Fruit fly (Drosophila melanogaster) whole organism, embryonic: ENCODE results near the gene Uggt.

Source experiments
- Bgb ChIP-seq: fragments of 200-800 bp; sonication (Bioruptor generic); IDR thresholded peaks from 2 replicates; pipeline ENCODE4 v1.3.6; 2022; ENCODE audit warnings: missing biosample characterization, missing genetic modification characterization; ENCODE audit not compliant: partially characterized antibody
- Bteb2 ChIP-seq: fragments of 200-800 bp; sonication (Bioruptor generic); optimal IDR thresholded peaks from 2 replicates; lab custom pipeline; 2016; ENCODE audit warnings: missing biosample characterization, missing genetic modification characterization
- CG10565 ChIP-seq: fragments of 200-800 bp; sonication (Bioruptor generic); optimal IDR thresholded peaks from 3 replicates; lab custom pipeline; 2016; ENCODE audit warnings: missing biosample characterization, mild to moderate bottlenecking, missing genetic modification characterization
- CG12155 ChIP-seq: fragments of 200-800 bp; sonication (Bioruptor generic); optimal IDR thresholded peaks from 3 replicates; lab custom pipeline; 2016; ENCODE audit warnings: missing biosample characterization, missing genetic modification characterization
- CG12391 ChIP-seq: fragments of 200-800 bp; sonication (Bioruptor generic); optimal IDR thresholded peaks from 3 replicates; lab custom pipeline; 2018; ENCODE audit warnings: missing biosample characterization, mild to moderate bottlenecking, missing genetic modification characterization, moderate library complexity
- CG12769 ChIP-seq: fragments of 200-800 bp; sonication (Bioruptor generic); optimal IDR thresholded peaks from 2 replicates; lab custom pipeline; 2019; ENCODE audit warnings: missing biosample characterization, mild to moderate bottlenecking, missing genetic modification characterization, moderate library complexity
- CG13424 ChIP-seq: fragments of 200-800 bp; sonication (Bioruptor generic); optimal IDR thresholded peaks from 2 replicates; lab custom pipeline; 2019; ENCODE audit warnings: missing biosample characterization, mild to moderate bottlenecking, missing genetic modification characterization, moderate library complexity
- CG17186 ChIP-seq: fragments of 200-800 bp; sonication (Bioruptor generic); optimal IDR thresholded peaks from 3 replicates; lab custom pipeline; 2017; ENCODE audit warnings: missing biosample characterization, missing genetic modification reagents, missing genetic modification characterization
- CG1832 ChIP-seq: fragments of 200-800 bp; sonication (Bioruptor generic); optimal IDR thresholded peaks from 2 replicates; lab custom pipeline; 2017; ENCODE audit warnings: missing biosample characterization, mild to moderate bottlenecking, missing genetic modification characterization, inconsistent platforms
- CG18764 ChIP-seq: fragments of 200-800 bp; sonication (Bioruptor generic); optimal IDR thresholded peaks from 3 replicates; lab custom pipeline; 2016; ENCODE audit warnings: missing biosample characterization, missing genetic modification characterization
- CG2199 ChIP-seq: fragments of 200-800 bp; sonication (Bioruptor generic); IDR thresholded peaks from 3 replicates; pipeline ENCODE4 v1.3.6; 2022; ENCODE audit warnings: missing biosample characterization, missing genetic modification characterization
- CG32772 ChIP-seq: fragments of 200-800 bp; sonication (Bioruptor generic); IDR thresholded peaks from 2 replicates; pipeline ENCODE4 v1.3.6; 2022; ENCODE audit warnings: missing biosample characterization, missing genetic modification characterization
- CG4730 ChIP-seq: fragments of 200-800 bp; sonication (Bioruptor generic); IDR thresholded peaks from 2 replicates; pipeline ENCODE4 v1.3.6; 2022; ENCODE audit warnings: missing biosample characterization, missing genetic modification characterization
- CG5245 ChIP-seq: fragments of 200-800 bp; sonication (Bioruptor generic); optimal IDR thresholded peaks from 3 replicates; lab custom pipeline; 2016; ENCODE audit warnings: missing biosample characterization, missing genetic modification characterization
- CG6813 ChIP-seq: fragments of 200-800 bp; sonication (Bioruptor generic); optimal IDR thresholded peaks from 2 replicates; lab custom pipeline; 2017; ENCODE audit warnings: missing biosample characterization, missing genetic modification characterization, mild to moderate bottlenecking, moderate library complexity, missing genetic modification reagents
- CG7786 ChIP-seq: fragments of 200-800 bp; sonication (Bioruptor generic); optimal IDR thresholded peaks from 2 replicates; lab custom pipeline; 2016; ENCODE audit warnings: missing biosample characterization, missing genetic modification characterization
- CG7839 ChIP-seq: fragments of 200-800 bp; sonication (Bioruptor generic); optimal IDR thresholded peaks from 3 replicates; lab custom pipeline; 2018; ENCODE audit warnings: missing biosample characterization, mild to moderate bottlenecking, missing genetic modification characterization, moderate library complexity
- D ChIP-seq, 2 experiments: fragments of 200-800 bp in 1 of 2; fragments of >200 bp in 1 of 2; sonication (Bioruptor generic) in 1 of 2; optimal IDR thresholded peaks; 2 replicates in 1 of 2; 3 replicates in 1 of 2; lab custom pipeline; 2017; ENCODE audit warnings: mild to moderate bottlenecking in 1 of 2, missing biosample characterization in 1 of 2, missing genetic modification characterization in 1 of 2, missing genetic modification reagents in 1 of 2
- Deaf1 ChIP-seq: fragments of 200-800 bp; optimal IDR thresholded peaks from 3 replicates; lab custom pipeline; 2019; ENCODE audit warnings: missing biosample characterization, mild to moderate bottlenecking, missing genetic modification characterization, moderate library complexity
- Ets97D ChIP-seq: fragments of 200-800 bp; sonication (Bioruptor generic); optimal IDR thresholded peaks from 3 replicates; lab custom pipeline; 2016; ENCODE audit warnings: missing biosample characterization, missing genetic modification characterization
- GATAe ChIP-seq: fragments of 200-800 bp; sonication (Bioruptor generic); conservative IDR thresholded peaks from 2 replicates; pipeline ENCODE4 v1.3.6; 2022; ENCODE audit warnings: missing biosample characterization, missing genetic modification characterization
- HLHmδ ChIP-seq: fragments of 200-800 bp; sonication (Bioruptor generic); optimal IDR thresholded peaks from 2 replicates; lab custom pipeline; 2018; ENCODE audit warnings: missing biosample characterization, mild to moderate bottlenecking, missing genetic modification characterization, moderate library complexity
- Hr3 ChIP-seq: fragments of 200-800 bp; sonication (Bioruptor generic); optimal IDR thresholded peaks from 3 replicates; lab custom pipeline; 2016; ENCODE audit warnings: missing biosample characterization, missing genetic modification characterization
- Lhr ChIP-seq: fragments of 200-800 bp; sonication (Bioruptor generic); optimal IDR thresholded peaks from 3 replicates; lab custom pipeline; 2017; ENCODE audit warnings: mild to moderate bottlenecking, missing biosample characterization, missing genetic modification reagents, missing genetic modification characterization
- NFAT ChIP-seq: fragments of 200-800 bp; sonication (Bioruptor generic); IDR thresholded peaks from 2 replicates; pipeline ENCODE4 v1.3.6; 2022; ENCODE audit warnings: missing biosample characterization, missing genetic modification characterization
- Oli ChIP-seq: fragments of 200-800 bp; sonication (Bioruptor generic); optimal IDR thresholded peaks from 2 replicates; lab custom pipeline; 2018; ENCODE audit warnings: missing biosample characterization, mild to moderate bottlenecking, missing genetic modification characterization, moderate library complexity
- Scr ChIP-seq: fragments of 200-800 bp; sonication (Bioruptor generic); IDR thresholded peaks from 2 replicates; pipeline ENCODE4 v1.3.6; 2022; ENCODE audit warnings: missing biosample characterization, missing genetic modification characterization; ENCODE audit not compliant: partially characterized antibody
- Sin3A ChIP-seq: fragments of >200 bp; optimal IDR thresholded peaks from 2 replicates; lab custom pipeline; 2018
- Sox100B ChIP-seq: fragments of 200-800 bp; sonication (Bioruptor generic); optimal IDR thresholded peaks from 3 replicates; lab custom pipeline; 2018; ENCODE audit warnings: missing biosample characterization, mild to moderate bottlenecking, missing genetic modification characterization
- btn ChIP-seq: fragments of 200-800 bp; sonication (Bioruptor generic); optimal IDR thresholded peaks from 2 replicates; lab custom pipeline; 2016; ENCODE audit warnings: missing biosample characterization, missing genetic modification characterization
- cg ChIP-seq: fragments of 200-800 bp; sonication (Bioruptor generic); optimal IDR thresholded peaks from 3 replicates; lab custom pipeline; 2019; ENCODE audit warnings: missing biosample characterization, mild to moderate bottlenecking, missing genetic modification characterization, moderate library complexity
- crol ChIP-seq: fragments of 200-800 bp; sonication (Bioruptor generic); IDR thresholded peaks from 2 replicates; pipeline ENCODE4 v1.3.6; 2022; ENCODE audit warnings: missing biosample characterization, missing genetic modification characterization
- fd96Cb ChIP-seq: fragments of 200-800 bp; sonication (Bioruptor generic); optimal IDR thresholded peaks from 2 replicates; lab custom pipeline; 2018; ENCODE audit warnings: missing biosample characterization, mild to moderate bottlenecking, missing genetic modification characterization, moderate library complexity
- fru ChIP-seq: fragments of >200 bp; optimal IDR thresholded peaks from 2 replicates; lab custom pipeline; 2017
- gro ChIP-seq: fragments of 200-800 bp; sonication (Bioruptor generic); optimal IDR thresholded peaks from 2 replicates; lab custom pipeline; 2016; ENCODE audit warnings: missing biosample characterization, missing genetic modification characterization
- ham ChIP-seq: fragments of 200-800 bp; sonication (Bioruptor generic); IDR thresholded peaks from 2 replicates; pipeline ENCODE4 v1.3.6; 2022; ENCODE audit warnings: missing biosample characterization, missing genetic modification characterization
- hkb ChIP-seq, 2 experiments: fragments of 200-800 bp in 1 of 2; fragments of >200 bp in 1 of 2; sonication (Bioruptor generic) in 1 of 2; IDR thresholded peaks in 1 of 2; optimal IDR thresholded peaks in 1 of 2; 2 replicates each; pipeline versions ENCODE4 v1.3.6 to Lab custom; 2017 to 2022; ENCODE audit warnings: missing biosample characterization in 1 of 2, missing genetic modification characterization in 1 of 2
- inv ChIP-seq: fragments of 200-800 bp; sonication (Bioruptor generic); IDR thresholded peaks from 2 replicates; pipeline ENCODE4 v1.3.6; 2022; ENCODE audit warnings: missing biosample characterization, missing genetic modification characterization; ENCODE audit not compliant: partially characterized antibody
- kni ChIP-seq: fragments of 200-800 bp; sonication (Bioruptor generic); optimal IDR thresholded peaks from 3 replicates; lab custom pipeline; 2017; ENCODE audit warnings: mild to moderate bottlenecking, missing biosample characterization, missing genetic modification reagents, missing genetic modification characterization
- mam ChIP-seq: fragments of 200-800 bp; sonication (Bioruptor generic); optimal IDR thresholded peaks from 3 replicates; lab custom pipeline; 2016; ENCODE audit warnings: missing biosample characterization, missing genetic modification characterization
- phol ChIP-seq: fragments of 200-800 bp; sonication (Bioruptor generic); optimal IDR thresholded peaks from 3 replicates; lab custom pipeline; 2018; ENCODE audit warnings: missing biosample characterization, mild to moderate bottlenecking, missing genetic modification characterization, moderate library complexity
- prd ChIP-seq, 3 experiments: fragments of >200 bp in 2 of 3; fragments of 200-800 bp in 1 of 3; sonication (Bioruptor generic) in 1 of 3; optimal IDR thresholded peaks in 2 of 3; IDR thresholded peaks in 1 of 3; 2 replicates in 2 of 3; 3 replicates in 1 of 3; pipeline versions ENCODE4 v1.3.6 to Lab custom; 2017 to 2022; ENCODE audit warnings: missing biosample characterization in 1 of 3, missing genetic modification characterization in 1 of 3
- pros ChIP-seq: fragments of 200-800 bp; sonication (Bioruptor generic); optimal IDR thresholded peaks from 3 replicates; lab custom pipeline; 2019; ENCODE audit warnings: missing biosample characterization, mild to moderate bottlenecking, missing genetic modification characterization, moderate library complexity
- seq ChIP-seq: fragments of 200-800 bp; sonication (Bioruptor generic); IDR thresholded peaks from 2 replicates; pipeline ENCODE4 v1.3.6; 2022; ENCODE audit warnings: missing biosample characterization, missing genetic modification characterization
- so ChIP-seq: fragments of 200-800 bp; sonication (Bioruptor generic); IDR thresholded peaks from 3 replicates; pipeline ENCODE4 v1.3.6; 2022; ENCODE audit warnings: missing biosample characterization, missing genetic modification characterization
- sqz ChIP-seq: fragments of 200-800 bp; sonication (Bioruptor generic); optimal IDR thresholded peaks from 3 replicates; lab custom pipeline; 2018; ENCODE audit warnings: missing biosample characterization, mild to moderate bottlenecking, missing genetic modification characterization
- tna ChIP-seq: fragments of 200-800 bp; sonication (Bioruptor generic); IDR thresholded peaks from 2 replicates; pipeline ENCODE4 v1.3.6; 2022; ENCODE audit warnings: missing biosample characterization, missing genetic modification characterization; ENCODE audit not compliant: partially characterized antibody
- twi ChIP-seq: fragments of 200-800 bp; optimal IDR thresholded peaks from 2 replicates; lab custom pipeline; 2019; ENCODE audit warnings: missing biosample characterization, mild to moderate bottlenecking, missing genetic modification characterization, moderate library complexity
- unpg ChIP-seq: fragments of 200-800 bp; sonication (Bioruptor generic); optimal IDR thresholded peaks from 3 replicates; lab custom pipeline; 2018; ENCODE audit warnings: missing biosample characterization, mild to moderate bottlenecking, missing genetic modification characterization, moderate library complexity
- z ChIP-seq: fragments of 200-800 bp; sonication (Bioruptor generic); IDR thresholded peaks from 3 replicates; pipeline ENCODE4 v1.3.6; 2022; ENCODE audit warnings: missing biosample characterization, missing genetic modification characterization

Uggt gene

DNA sequence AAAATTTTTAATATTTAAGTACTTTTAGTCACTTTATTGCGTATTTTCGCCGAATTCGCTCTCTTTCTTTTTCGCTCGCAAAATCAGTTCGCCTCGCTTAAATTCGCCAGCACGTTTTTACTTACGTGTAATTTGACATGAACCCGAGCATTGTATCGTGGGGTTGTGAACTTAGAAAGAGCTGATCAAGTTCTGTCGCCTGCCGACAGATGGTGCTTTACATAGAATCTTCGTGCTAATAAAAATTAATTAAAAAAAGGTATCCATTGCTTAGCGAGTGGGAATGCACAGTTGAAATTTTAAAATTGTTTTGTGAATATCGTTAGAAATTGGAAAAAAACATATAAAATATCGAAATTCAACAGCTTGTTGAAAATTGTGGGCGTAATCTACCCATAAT lies 24.1 kb upstream of the Uggt start (continued):
- TF ChIP-seq Bteb2 (GFP tag; lab: Kevin White, UChicago) (peak; percentile 34), Deaf1 (tag; lab: Kevin White, UChicago) (peak; percentile 40), Bgb (GFP tag; lab: Robert Waterston, UW) (peak; percentile 81), CG13424 (peak; percentile 79), phol (tag; lab: Kevin White, UChicago) (peak; percentile 66), unpg (GFP tag; lab: Kevin White, UChicago) (peak; percentile 69), Hr3 (GFP tag; lab: Kevin White, UChicago) (peak; percentile 57), ham (GFP tag; lab: Robert Waterston, UW) (no peak), HLHmδ (GFP tag; lab: Kevin White, UChicago) (no peak), twi (tag; lab: Kevin White, UChicago) (peak; percentile 17), CG17186 (no peak), so (no peak), inv (no peak; the same call in 1 of the 2 replicates), Sin3A (lab: Kevin White, UChicago) (no peak), prd (optimal IDR thresholded peaks at IDR 0.05; lab: Kevin White, UChicago) (no peak), prd (GFP tag; IDR thresholded peaks at IDR 0.05; lab: Robert Waterston, UW) (no peak; the same call in 2 of the 3 replicates), CG12391 (tag; lab: Kevin White, UChicago) (peak; percentile 60), Lhr (peak; percentile 80), btn (GFP tag; lab: Kevin White, UChicago) (peak; percentile 55), CG6813 (peak; percentile 55), CG12769 (peak; percentile 65), CG18764 (peak; percentile 48), CG12155 (GFP tag; lab: Kevin White, UChicago) (peak; percentile 44), fru (lab: Kevin White, UChicago) (no peak), CG5245 (peak; percentile 57), Ets97D (peak; percentile 48)

DNA sequence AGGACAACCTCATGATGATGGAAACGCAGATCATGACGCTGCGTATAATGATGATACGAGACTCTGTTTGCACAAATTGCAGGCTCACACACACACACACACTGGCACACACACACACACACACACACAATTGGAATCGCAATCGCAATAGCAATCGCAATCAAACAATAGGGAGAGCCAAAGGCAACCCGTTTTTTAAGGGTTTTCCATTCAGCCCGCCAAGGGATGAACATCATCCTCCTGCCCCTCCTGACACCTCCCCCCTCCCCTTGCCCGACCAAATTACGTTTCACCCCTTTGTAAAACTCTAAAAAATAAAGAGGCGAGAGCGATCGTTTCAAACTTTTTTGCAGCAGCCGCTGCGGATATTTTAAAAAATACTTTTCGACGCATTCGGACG lies 20.3 kb upstream of the Uggt start:
- peak; percentile 52; the same call in 1 of the 2 replicates for TF ChIP-seq seq (GFP tag; lab: Robert Waterston, UW)
- no peak for TF ChIP-seq GATAe (GFP tag; lab: Robert Waterston, UW)
- no peak for TF ChIP-seq gro (GFP tag; lab: Kevin White, UChicago)
- no peak for TF ChIP-seq CG7839 (tag; lab: Kevin White, UChicago)
- no peak for TF ChIP-seq CG4730 (GFP tag; lab: Robert Waterston, UW)
- no peak for TF ChIP-seq z (GFP tag; lab: Robert Waterston, UW)
- TF ChIP-seq Scr (GFP tag; lab: Robert Waterston, UW), result no peak
- no peak for TF ChIP-seq Sin3A (lab: Kevin White, UChicago)
- TF ChIP-seq CG2199 (GFP tag; lab: Robert Waterston, UW), result 0 out of 3 replicates have a peak, but pooled peaks have one; percentile 74
- TF ChIP-seq D (optimal IDR thresholded peaks at IDR 0.05; lab: Kevin White, UChicago), result no peak
- TF ChIP-seq D (GFP tag; optimal IDR thresholded peaks at IDR 0.05; lab: Kevin White, UChicago), result peak; percentile 32
- TF ChIP-seq CG1832, result no peak
- peak; percentile 25 for TF ChIP-seq sqz (GFP tag; lab: Kevin White, UChicago)
- TF ChIP-seq CG32772 (GFP tag; lab: Robert Waterston, UW), result no peak
- TF ChIP-seq fd96Cb (tag; lab: Kevin White, UChicago), result no peak
- TF ChIP-seq kni (GFP tag; lab: Kevin White, UChicago), result peak; percentile 7
- no peak for TF ChIP-seq CG10565 (GFP tag; lab: Kevin White, UChicago)
- no peak for TF ChIP-seq NFAT (GFP tag; lab: Robert Waterston, UW)
- TF ChIP-seq CG7786 (GFP tag; lab: Kevin White, UChicago), result no peak
- TF ChIP-seq mam (GFP tag; lab: Kevin White, UChicago), result no peak
- TF ChIP-seq crol (GFP tag; lab: Robert Waterston, UW), result peak; percentile 80
- peak; percentile 83 for TF ChIP-seq pros
- TF ChIP-seq Sox100B, result no peak
- TF ChIP-seq Oli (tag; lab: Kevin White, UChicago), result no peak
- TF ChIP-seq cg (GFP tag; lab: Kevin White, UChicago), result peak; percentile 51
- TF ChIP-seq hkb (optimal IDR thresholded peaks at IDR 0.05; lab: Kevin White, UChicago), result no peak
- no peak for TF ChIP-seq hkb (GFP tag; IDR thresholded peaks at IDR 0.05; lab: Robert Waterston, UW)
- no peak for TF ChIP-seq tna (GFP tag; lab: Robert Waterston, UW)
